Fruit fly (Drosophila melanogaster) whole organism, embryonic: ENCODE data around the gene CG32073.

ENCODE experiments used
- ATbp ChIP-seq: fragments of 200-800 bp; sonication (Bioruptor generic); optimal IDR thresholded peaks from 2 replicates; lab custom pipeline; 2017; ENCODE audit warnings: missing biosample characterization, mild to moderate bottlenecking, missing genetic modification characterization, missing genetic modification reagents
- Aef1 ChIP-seq: fragments of 200-800 bp; sonication (Bioruptor generic); IDR thresholded peaks from 3 replicates; pipeline ENCODE4 v1.3.6; 2022; ENCODE audit warnings: missing biosample characterization, missing genetic modification characterization
- Atf3 ChIP-seq: fragments of 200-800 bp; sonication (Bioruptor generic); optimal IDR thresholded peaks from 3 replicates; lab custom pipeline; 2016; ENCODE audit warnings: missing biosample characterization, missing genetic modification characterization
- CG10543 ChIP-seq: fragments of 200-800 bp; sonication (Bioruptor generic); optimal IDR thresholded peaks from 3 replicates; lab custom pipeline; 2017; ENCODE audit warnings: missing biosample characterization, mild to moderate bottlenecking, missing genetic modification characterization, moderate library complexity
- CG10959 ChIP-seq: fragments of 200-800 bp; sonication (Bioruptor generic); IDR thresholded peaks from 2 replicates; pipeline ENCODE4 v1.3.6; 2022; ENCODE audit warnings: missing biosample characterization, missing genetic modification characterization
- CG10979 ChIP-seq: fragments of 200-800 bp; sonication (Bioruptor generic); optimal IDR thresholded peaks from 2 replicates; lab custom pipeline; 2018; ENCODE audit warnings: missing biosample characterization, mild to moderate bottlenecking, missing genetic modification characterization, moderate library complexity
- CG12104 ChIP-seq: fragments of 200-800 bp; sonication (Bioruptor generic); optimal IDR thresholded peaks from 3 replicates; lab custom pipeline; 2016; ENCODE audit warnings: missing biosample characterization, missing genetic modification characterization
- CG12299 ChIP-seq: fragments of 200-800 bp; sonication (Bioruptor generic); optimal IDR thresholded peaks from 2 replicates; lab custom pipeline; 2018; ENCODE audit warnings: missing biosample characterization, mild to moderate bottlenecking, missing genetic modification characterization
- CG1602 ChIP-seq: fragments of 200-800 bp; sonication (Bioruptor generic); optimal IDR thresholded peaks from 3 replicates; lab custom pipeline; 2016; ENCODE audit warnings: missing biosample characterization, missing genetic modification characterization
- CG16863 ChIP-seq: fragments of 200-800 bp; sonication (Bioruptor generic); optimal IDR thresholded peaks from 3 replicates; lab custom pipeline; 2016; ENCODE audit warnings: missing biosample characterization, missing genetic modification characterization
- CG17802 ChIP-seq: fragments of 200-800 bp; sonication (Bioruptor generic); optimal IDR thresholded peaks from 2 replicates; lab custom pipeline; 2018; ENCODE audit warnings: missing biosample characterization, mild to moderate bottlenecking, missing genetic modification characterization, moderate library complexity
- CG18619 ChIP-seq: fragments of 200-800 bp; sonication (Bioruptor generic); optimal IDR thresholded peaks from 3 replicates; lab custom pipeline; 2017; ENCODE audit warnings: missing biosample characterization, mild to moderate bottlenecking, missing genetic modification characterization
- CG2129 ChIP-seq: fragments of 200-800 bp; sonication (Bioruptor generic); IDR thresholded peaks from 2 replicates; pipeline ENCODE4 v1.3.6; 2022; ENCODE audit warnings: missing biosample characterization, missing genetic modification characterization; ENCODE audit not compliant: partially characterized antibody
- CG2712 ChIP-seq: fragments of 200-800 bp; optimal IDR thresholded peaks from 3 replicates; lab custom pipeline; 2019; ENCODE audit warnings: missing biosample characterization, mild to moderate bottlenecking, missing genetic modification characterization, moderate library complexity
- CG3163 ChIP-seq: fragments of 200-800 bp; sonication (Bioruptor generic); optimal IDR thresholded peaks from 3 replicates; lab custom pipeline; 2016; ENCODE audit warnings: missing biosample characterization, missing genetic modification characterization
- CG3281 ChIP-seq: fragments of 200-800 bp; sonication (Bioruptor generic); optimal IDR thresholded peaks from 3 replicates; lab custom pipeline; 2017; ENCODE audit warnings: missing biosample characterization, mild to moderate bottlenecking, missing genetic modification characterization
- CG6765 ChIP-seq: fragments of 200-800 bp; sonication (Bioruptor generic); optimal IDR thresholded peaks from 3 replicates; lab custom pipeline; 2017; ENCODE audit warnings: missing biosample characterization, mild to moderate bottlenecking, missing genetic modification characterization
- CG8388 ChIP-seq: fragments of 200-800 bp; sonication (Bioruptor generic); optimal IDR thresholded peaks from 2 replicates; lab custom pipeline; 2019; ENCODE audit warnings: missing biosample characterization, mild to moderate bottlenecking, missing genetic modification characterization, moderate library complexity
- CkIIα-i1 ChIP-seq: fragments of 200-800 bp; sonication (Bioruptor generic); IDR thresholded peaks from 2 replicates; pipeline ENCODE4 v1.3.6; 2022; ENCODE audit warnings: missing biosample characterization, missing genetic modification characterization
- Dbx ChIP-seq: fragments of 200-800 bp; sonication (Bioruptor generic); IDR thresholded peaks from 3 replicates; pipeline ENCODE4 v1.3.6; 2022; ENCODE audit warnings: missing biosample characterization, missing genetic modification characterization
- Deaf1 ChIP-seq: fragments of 200-800 bp; optimal IDR thresholded peaks from 3 replicates; lab custom pipeline; 2019; ENCODE audit warnings: missing biosample characterization, mild to moderate bottlenecking, missing genetic modification characterization, moderate library complexity
- Dek ChIP-seq: fragments of 200-800 bp; sonication (Bioruptor generic); optimal IDR thresholded peaks from 3 replicates; lab custom pipeline; 2019; ENCODE audit warnings: missing biosample characterization, mild to moderate bottlenecking, missing genetic modification characterization, moderate library complexity
- Eip74EF ChIP-seq, 2 experiments: fragments of 200-800 bp in 1 of 2; fragments of >200 bp in 1 of 2; sonication (Bioruptor generic) in 1 of 2; optimal IDR thresholded peaks; 2 replicates each; lab custom pipeline; 2017 to 2019; ENCODE audit warnings: missing biosample characterization in 2 of 2, missing genetic modification characterization in 2 of 2, mild to moderate bottlenecking in 1 of 2, moderate library complexity in 1 of 2
- Ets97D ChIP-seq: fragments of 200-800 bp; sonication (Bioruptor generic); optimal IDR thresholded peaks from 3 replicates; lab custom pipeline; 2016; ENCODE audit warnings: missing biosample characterization, missing genetic modification characterization
- Hr39 ChIP-seq: fragments of >200 bp; optimal IDR thresholded peaks from 2 replicates; lab custom pipeline; 2017
- Jarid2 ChIP-seq: fragments of 200-800 bp; sonication (Bioruptor generic); optimal IDR thresholded peaks from 3 replicates; lab custom pipeline; 2017; ENCODE audit warnings: mild to moderate bottlenecking, missing biosample characterization, missing genetic modification reagents, missing genetic modification characterization
- Kr ChIP-seq: fragments of 200-800 bp; sonication (Bioruptor generic); optimal IDR thresholded peaks from 2 replicates; lab custom pipeline; 2017; ENCODE audit warnings: missing biosample characterization, mild to moderate bottlenecking, missing genetic modification characterization
- NC2β ChIP-seq: fragments of 200-800 bp; sonication (Bioruptor generic); optimal IDR thresholded peaks from 2 replicates; lab custom pipeline; 2016; ENCODE audit warnings: missing biosample characterization, missing genetic modification characterization
- NK7.1 ChIP-seq: fragments of 200-800 bp; sonication (Bioruptor generic); optimal IDR thresholded peaks from 3 replicates; lab custom pipeline; 2016; ENCODE audit warnings: missing biosample characterization, missing genetic modification characterization
- Sin3A ChIP-seq: fragments of >200 bp; optimal IDR thresholded peaks from 2 replicates; lab custom pipeline; 2018
- Sox100B ChIP-seq: fragments of 200-800 bp; sonication (Bioruptor generic); optimal IDR thresholded peaks from 3 replicates; lab custom pipeline; 2018; ENCODE audit warnings: missing biosample characterization, mild to moderate bottlenecking, missing genetic modification characterization
- al ChIP-seq: fragments of 200-800 bp; sonication (Bioruptor generic); IDR thresholded peaks from 2 replicates; pipeline ENCODE4 v1.3.6; 2022; ENCODE audit warnings: missing biosample characterization, missing genetic modification characterization
- amos ChIP-seq: fragments of 200-800 bp; sonication (Bioruptor generic); IDR thresholded peaks from 2 replicates; pipeline ENCODE4 v1.3.6; 2022; ENCODE audit warnings: missing biosample characterization, missing genetic modification characterization; ENCODE audit not compliant: partially characterized antibody
- ase ChIP-seq: fragments of 200-800 bp; sonication (Bioruptor generic); IDR thresholded peaks from 3 replicates; pipeline ENCODE4 v1.3.6; 2022; ENCODE audit warnings: missing biosample characterization, missing genetic modification characterization
- cad ChIP-seq: fragments of >200 bp; optimal IDR thresholded peaks from 2 replicates; lab custom pipeline; 2017; ENCODE audit warnings: missing biosample characterization, missing genetic modification characterization
- da ChIP-seq: fragments of 200-800 bp; sonication (Bioruptor generic); optimal IDR thresholded peaks from 2 replicates; lab custom pipeline; 2016; ENCODE audit warnings: missing biosample characterization, missing genetic modification characterization
- hb ChIP-seq: fragments of 200-800 bp; sonication (Bioruptor generic); IDR thresholded peaks from 3 replicates; pipeline ENCODE4 v1.3.6; 2022; ENCODE audit warnings: missing biosample characterization, missing genetic modification characterization; ENCODE audit not compliant: partially characterized antibody
- hkb ChIP-seq, 2 experiments: fragments of 200-800 bp in 1 of 2; fragments of >200 bp in 1 of 2; sonication (Bioruptor generic) in 1 of 2; IDR thresholded peaks in 1 of 2; optimal IDR thresholded peaks in 1 of 2; 2 replicates each; pipeline versions ENCODE4 v1.3.6 to Lab custom; 2017 to 2022; ENCODE audit warnings: missing biosample characterization in 1 of 2, missing genetic modification characterization in 1 of 2
- kay ChIP-seq: fragments of 200-800 bp; sonication (Bioruptor generic); optimal IDR thresholded peaks from 2 replicates; lab custom pipeline; 2016; ENCODE audit warnings: missing biosample characterization, missing genetic modification characterization
- ken ChIP-seq: fragments of 200-800 bp; sonication (Bioruptor generic); IDR thresholded peaks from 3 replicates; pipeline ENCODE4 v1.3.6; 2022; ENCODE audit warnings: missing biosample characterization, missing genetic modification characterization
- lov ChIP-seq, 2 experiments: fragments of 200-800 bp in 1 of 2; fragments of >200 bp in 1 of 2; sonication (Bioruptor generic) in 1 of 2; IDR thresholded peaks in 1 of 2; optimal IDR thresholded peaks in 1 of 2; 2 replicates in 1 of 2; 3 replicates in 1 of 2; pipeline versions ENCODE4 v1.3.6 to Lab custom; 2017 to 2022; ENCODE audit warnings: missing biosample characterization in 1 of 2, missing genetic modification characterization in 1 of 2
- mld ChIP-seq: fragments of 200-800 bp; sonication (Bioruptor generic); IDR thresholded peaks from 3 replicates; pipeline ENCODE4 v1.3.6; 2022; ENCODE audit warnings: missing biosample characterization, missing genetic modification characterization; ENCODE audit not compliant: partially characterized antibody
- p53 ChIP-seq: fragments of 200-800 bp; sonication (Bioruptor generic); optimal IDR thresholded peaks from 2 replicates; lab custom pipeline; 2016; ENCODE audit warnings: missing biosample characterization, missing genetic modification characterization
- pros ChIP-seq: fragments of 200-800 bp; sonication (Bioruptor generic); optimal IDR thresholded peaks from 3 replicates; lab custom pipeline; 2019; ENCODE audit warnings: missing biosample characterization, mild to moderate bottlenecking, missing genetic modification characterization, moderate library complexity
- sens-2 ChIP-seq: fragments of 200-800 bp; sonication (Bioruptor generic); IDR thresholded peaks from 2 replicates; pipeline ENCODE4 v1.3.6; 2022; ENCODE audit warnings: missing biosample characterization, missing genetic modification characterization
- sqz ChIP-seq: fragments of 200-800 bp; sonication (Bioruptor generic); optimal IDR thresholded peaks from 3 replicates; lab custom pipeline; 2018; ENCODE audit warnings: missing biosample characterization, mild to moderate bottlenecking, missing genetic modification characterization
- tgo ChIP-seq: fragments of 200-800 bp; sonication (Bioruptor generic); IDR thresholded peaks from 3 replicates; pipeline ENCODE4 v1.3.6; 2022; ENCODE audit warnings: missing biosample characterization, missing genetic modification characterization
- toy ChIP-seq: fragments of 200-800 bp; sonication (Bioruptor generic); IDR thresholded peaks from 2 replicates; pipeline ENCODE4 v1.3.6; 2022; ENCODE audit warnings: missing biosample characterization, missing genetic modification characterization
- wek ChIP-seq: fragments of 200-800 bp; sonication (Bioruptor generic); optimal IDR thresholded peaks from 3 replicates; lab custom pipeline; 2018; ENCODE audit warnings: missing biosample characterization, mild to moderate bottlenecking, missing genetic modification characterization, moderate library complexity
- zen ChIP-seq: fragments of 200-800 bp; sonication (Bioruptor generic); optimal IDR thresholded peaks from 3 replicates; lab custom pipeline; 2018; ENCODE audit warnings: missing biosample characterization, mild to moderate bottlenecking, missing genetic modification characterization, moderate library complexity

Gene CG32073

DNA sequence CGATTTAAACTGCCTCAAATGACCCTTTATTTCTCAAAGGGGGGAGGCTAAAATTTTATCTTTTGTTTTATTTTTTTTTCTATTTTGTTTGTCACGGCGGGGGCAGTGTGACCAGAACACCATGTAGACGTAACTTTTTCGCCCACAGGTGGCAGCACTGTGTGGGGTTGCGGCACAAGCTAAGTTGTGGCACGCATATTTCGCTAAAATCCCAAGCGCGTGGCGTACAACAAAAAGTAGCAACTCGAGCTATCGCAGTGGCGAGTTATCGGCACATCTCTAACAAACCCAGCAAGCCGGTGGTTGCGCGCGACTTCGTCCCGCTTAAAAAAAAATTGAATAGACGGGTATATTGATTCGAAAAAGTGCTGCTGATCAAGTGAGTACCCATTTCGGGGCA, 15.7 kb upstream of the CG32073 start, which contains the start of the genes Ufd1 and NaPi-III (continued):
- TF ChIP-seq CG6765 (GFP tag; lab: Kevin White, UChicago) (no peak), CG2712 (peak; percentile 56), pros (GFP tag; lab: Kevin White, UChicago) (no peak), lov (optimal IDR thresholded peaks at IDR 0.05; lab: Kevin White, UChicago) (no peak), lov (GFP tag; IDR thresholded peaks at IDR 0.05; lab: Robert Waterston, UW) (peak; percentile 49; the same call in 1 of the 3 replicates), cad (GFP tag; lab: Kevin White, UChicago) (no peak), CG12104 (GFP tag; lab: Kevin White, UChicago) (no peak), CG10959 (GFP tag; lab: Robert Waterston, UW) (no peak), CG18619 (GFP tag; lab: Kevin White, UChicago) (no peak), Sin3A (peak; percentile 79), kay (GFP tag; lab: Kevin White, UChicago) (peak; percentile 15), CG10543 (GFP tag; lab: Kevin White, UChicago) (no peak), tgo (GFP tag; lab: Robert Waterston, UW) (no peak), CG3163 (peak; percentile 15), ATbp (GFP tag; lab: Kevin White, UChicago) (no peak), Atf3 (peak; percentile 5), hkb (optimal IDR thresholded peaks at IDR 0.05; lab: Kevin White, UChicago) (peak; percentile 35), hkb (GFP tag; IDR thresholded peaks at IDR 0.05; lab: Robert Waterston, UW) (no peak), mld (GFP tag; lab: Robert Waterston, UW) (no peak), sens-2 (GFP tag; lab: Robert Waterston, UW) (no peak), toy (GFP tag; lab: Robert Waterston, UW) (no peak), sqz (peak; percentile 88), al (GFP tag; lab: Robert Waterston, UW) (0 out of 2 replicates have a peak, but pooled peaks have one; percentile 19), CG2129 (peak; percentile 53), Ets97D (GFP tag; lab: Kevin White, UChicago) (peak; percentile 92), Dek (tag; lab: Kevin White, UChicago) (peak; percentile 67), CG17802 (tag; lab: Kevin White, UChicago) (no peak), da (peak; percentile 39), Deaf1 (tag; lab: Kevin White, UChicago) (no peak), CG16863 (GFP tag; lab: Kevin White, UChicago) (peak; percentile 8), NK7.1 (GFP tag; lab: Kevin White, UChicago) (no peak), CG10979 (no peak), Dbx (GFP tag; lab: Robert Waterston, UW) (peak; percentile 69; the same call in 2 of the 3 replicates), wek (no peak), CG8388 (GFP tag; lab: Kevin White, UChicago) (no peak), zen (peak; percentile 39), NC2β (GFP tag; lab: Kevin White, UChicago) (peak; percentile 60), CG1602 (GFP tag; lab: Kevin White, UChicago) (no peak), Aef1 (GFP tag; lab: Robert Waterston, UW) (peak; percentile 78), p53 (peak; percentile 78), ase (GFP tag; lab: Robert Waterston, UW) (no peak), amos (GFP tag; lab: Robert Waterston, UW) (peak; percentile 90), CG3281 (no peak), Sox100B (no peak), Eip74EF (GFP tag; optimal IDR thresholded peaks at IDR 0.05; lab: Kevin White, UChicago) (no peak), hb (GFP tag; lab: Robert Waterston, UW) (peak; percentile 77; the same call in 2 of the 3 replicates), CkIIα-i1 (no peak), Jarid2 (GFP tag; lab: Kevin White, UChicago) (no peak), ken (GFP tag; lab: Robert Waterston, UW) (0 out of 3 replicates have a peak, but pooled peaks have one; percentile 4), Hr39 (lab: Kevin White, UChicago) (no peak), CG12299 (tag; lab: Kevin White, UChicago) (no peak), Kr (GFP tag; lab: Kevin White, UChicago) (no peak)
